Worm (Caenorhabditis elegans) whole organism, L2 larva: ENCODE data around the gene T25E4.2.

Experiments
- C34F6.9 ChIP-seq: fragments of 150-350 bp; optimal IDR thresholded peaks from 2 replicates; lab custom pipeline; 2014; ENCODE audit warnings: missing biosample characterization, missing genetic modification characterization
- F13H6.1 ChIP-seq: sonication (generic microtip); optimal IDR thresholded peaks from 2 replicates; lab custom pipeline; 2016; ENCODE audit warnings: missing genetic modification characterization, missing compliant biosample characterization
- R02D3.7 ChIP-seq: fragments of 150-350 bp; optimal IDR thresholded peaks from 2 replicates; lab custom pipeline; 2014; ENCODE audit warnings: missing biosample characterization, missing genetic modification characterization
- Y55F3AM.14 ChIP-seq: fragments of 200-800 bp; sonication (Bioruptor generic); optimal IDR thresholded peaks from 2 replicates; lab custom pipeline; 2018; ENCODE audit warnings: mild to moderate bottlenecking, missing genetic modification characterization, missing compliant biosample characterization
- ZK546.5 ChIP-seq: sonication (generic microtip); optimal IDR thresholded peaks from 2 replicates; lab custom pipeline; 2017; ENCODE audit warnings: missing biosample characterization, missing genetic modification characterization
- alr-1 ChIP-seq: fragments of 150-350 bp; optimal IDR thresholded peaks from 2 replicates; lab custom pipeline; 2014; ENCODE audit warnings: missing biosample characterization, missing genetic modification characterization
- aly-2 ChIP-seq: fragments of 150-350 bp; optimal IDR thresholded peaks from 2 replicates; lab custom pipeline; 2014; ENCODE audit warnings: missing biosample characterization, missing genetic modification characterization
- ama-1 ChIP-seq: fragments of 150-350 bp; optimal IDR thresholded peaks from 2 replicates; lab custom pipeline; 2018; ENCODE audit warnings: inconsistent platforms
- blmp-1 ChIP-seq: sonication (generic microtip); optimal IDR thresholded peaks from 2 replicates; lab custom pipeline; 2017; ENCODE audit warnings: missing genetic modification characterization, mild to moderate bottlenecking, missing compliant biosample characterization, antibody characterized with exemption, moderate library complexity; ENCODE audit not compliant: insufficient read depth
- ceh-16 ChIP-seq: fragments of 150-350 bp; optimal IDR thresholded peaks from 2 replicates; lab custom pipeline; 2014; ENCODE audit warnings: missing biosample characterization, missing genetic modification characterization
- ceh-82 ChIP-seq: fragments of 150-350 bp; optimal IDR thresholded peaks from 2 replicates; lab custom pipeline; 2014; ENCODE audit warnings: missing biosample characterization, missing genetic modification characterization
- crh-2 ChIP-seq: sonication (generic microtip); optimal IDR thresholded peaks from 2 replicates; lab custom pipeline; 2017; ENCODE audit warnings: missing biosample characterization, missing genetic modification characterization
- dmd-4 ChIP-seq: sonication (generic microtip); optimal IDR thresholded peaks from 2 replicates; lab custom pipeline; 2017; ENCODE audit warnings: missing biosample characterization, missing genetic modification characterization
- elt-1 ChIP-seq: fragments of 150-350 bp; optimal IDR thresholded peaks from 2 replicates; lab custom pipeline; 2014; ENCODE audit warnings: missing biosample characterization, missing genetic modification characterization
- elt-3 ChIP-seq: sonication (generic microtip); optimal IDR thresholded peaks from 2 replicates; lab custom pipeline; 2017; ENCODE audit warnings: missing biosample characterization, missing genetic modification characterization
- fos-1 ChIP-seq: fragments of 150-350 bp; optimal IDR thresholded peaks from 2 replicates; lab custom pipeline; 2014; ENCODE audit warnings: missing biosample characterization, missing genetic modification characterization
- gmeb-1 ChIP-seq: fragments of 150-350 bp; optimal IDR thresholded peaks from 2 replicates; lab custom pipeline; 2014; ENCODE audit warnings: missing biosample characterization, missing genetic modification characterization
- lin-11 ChIP-seq: fragments of 150-350 bp; sonication (generic microtip); optimal IDR thresholded peaks from 2 replicates; lab custom pipeline; 2014; ENCODE audit warnings: missing biosample characterization, missing genetic modification characterization, inconsistent platforms, mixed read lengths
- lin-39 ChIP-seq: fragments of 150-350 bp; optimal IDR thresholded peaks from 2 replicates; lab custom pipeline; 2014; ENCODE audit warnings: missing biosample characterization, missing genetic modification reagents, missing genetic modification characterization
- lsy-2 ChIP-seq, 2 experiments: fragments of 150-350 bp in 1 of 2; sonication (generic microtip) in 1 of 2; optimal IDR thresholded peaks; 2 replicates each; lab custom pipeline; 2014 to 2017; ENCODE audit warnings: missing biosample characterization in 2 of 2, missing genetic modification characterization in 2 of 2
- mab-5 ChIP-seq: fragments of 150-350 bp; optimal IDR thresholded peaks from 2 replicates; lab custom pipeline; 2014; ENCODE audit warnings: missing biosample characterization, missing genetic modification characterization
- mbf-1 ChIP-seq: sonication (generic microtip); optimal IDR thresholded peaks from 2 replicates; lab custom pipeline; 2017; ENCODE audit warnings: missing biosample characterization, missing genetic modification characterization
- mdl-1 ChIP-seq, 2 experiments: fragments of 150-350 bp in 1 of 2; sonication (generic microtip) in 1 of 2; optimal IDR thresholded peaks; 2 replicates each; lab custom pipeline; 2017; ENCODE audit warnings: missing biosample characterization in 2 of 2, missing genetic modification characterization in 2 of 2
- nhr-10 ChIP-seq: sonication (generic microtip); optimal IDR thresholded peaks from 2 replicates; lab custom pipeline; 2017; ENCODE audit warnings: missing biosample characterization, missing genetic modification characterization
- nhr-11 ChIP-seq: fragments of 150-350 bp; optimal IDR thresholded peaks from 2 replicates; lab custom pipeline; 2014; ENCODE audit warnings: missing biosample characterization, missing genetic modification characterization
- nhr-12 ChIP-seq: fragments of 150-350 bp; optimal IDR thresholded peaks from 2 replicates; lab custom pipeline; 2014; ENCODE audit warnings: missing biosample characterization, missing genetic modification characterization
- nhr-129 ChIP-seq: fragments of 150-350 bp; optimal IDR thresholded peaks from 2 replicates; lab custom pipeline; 2014; ENCODE audit warnings: missing biosample characterization, missing genetic modification characterization
- nhr-21 ChIP-seq: fragments of 150-350 bp; optimal IDR thresholded peaks from 2 replicates; lab custom pipeline; 2014; ENCODE audit warnings: missing biosample characterization, missing genetic modification characterization
- nhr-23 ChIP-seq: fragments of 150-350 bp; optimal IDR thresholded peaks from 2 replicates; lab custom pipeline; 2014; ENCODE audit warnings: missing biosample characterization, missing genetic modification reagents, missing genetic modification characterization
- nhr-237 ChIP-seq: fragments of 150-350 bp; optimal IDR thresholded peaks from 2 replicates; lab custom pipeline; 2014; ENCODE audit warnings: missing biosample characterization, missing genetic modification characterization
- nhr-25 ChIP-seq: fragments of 150-350 bp; sonication (generic microtip); optimal IDR thresholded peaks from 3 replicates; lab custom pipeline; 2014; ENCODE audit warnings: missing biosample characterization, missing genetic modification characterization
- nhr-6 ChIP-seq: fragments of 150-350 bp; optimal IDR thresholded peaks from 2 replicates; lab custom pipeline; 2014; ENCODE audit warnings: missing biosample characterization, missing genetic modification characterization
- nhr-77 ChIP-seq: fragments of 150-350 bp; optimal IDR thresholded peaks from 2 replicates; lab custom pipeline; 2014; ENCODE audit warnings: missing biosample characterization, missing genetic modification characterization
- peb-1 ChIP-seq: fragments of 150-350 bp; optimal IDR thresholded peaks from 2 replicates; lab custom pipeline; 2014; ENCODE audit warnings: missing biosample characterization, missing genetic modification characterization
- sem-4 ChIP-seq: fragments of 150-350 bp; optimal IDR thresholded peaks from 2 replicates; lab custom pipeline; 2014; ENCODE audit warnings: missing biosample characterization, missing genetic modification reagents, missing genetic modification characterization
- skn-1 ChIP-seq: sonication (generic microtip); optimal IDR thresholded peaks from 2 replicates; lab custom pipeline; 2017; ENCODE audit warnings: missing biosample characterization, missing genetic modification characterization
- sma-3 ChIP-seq: sonication (generic microtip); optimal IDR thresholded peaks from 2 replicates; lab custom pipeline; 2016; ENCODE audit warnings: missing genetic modification reagents, missing genetic modification characterization, missing compliant biosample characterization
- sma-9 ChIP-seq, 2 experiments: fragments of 150-350 bp in 1 of 2; sonication (generic microtip) in 1 of 2; optimal IDR thresholded peaks; 2 replicates each; lab custom pipeline; 2014 to 2016; ENCODE audit warnings: missing genetic modification characterization in 2 of 2, mild to moderate bottlenecking in 1 of 2, missing biosample characterization in 1 of 2, missing compliant biosample characterization in 1 of 2, missing genetic modification reagents in 1 of 2, moderate library complexity in 1 of 2
- snpc-4 ChIP-seq: fragments of 150-350 bp; optimal IDR thresholded peaks from 2 replicates; lab custom pipeline; 2014; ENCODE audit warnings: missing biosample characterization, missing genetic modification characterization
- unc-39 ChIP-seq: fragments of 150-350 bp; optimal IDR thresholded peaks from 2 replicates; lab custom pipeline; 2014; ENCODE audit warnings: missing biosample characterization, missing genetic modification characterization
- unc-55 ChIP-seq: fragments of 150-350 bp; sonication (generic microtip); optimal IDR thresholded peaks from 3 replicates; lab custom pipeline; 2014; ENCODE audit warnings: missing biosample characterization, missing genetic modification reagents, missing genetic modification characterization
- unc-62 ChIP-seq: fragments of 150-350 bp; optimal IDR thresholded peaks from 2 replicates; lab custom pipeline; 2014; ENCODE audit warnings: missing biosample characterization, missing genetic modification reagents, missing genetic modification characterization
- zag-1 ChIP-seq: fragments of 150-350 bp; optimal IDR thresholded peaks from 2 replicates; lab custom pipeline; 2014; ENCODE audit warnings: missing biosample characterization, missing genetic modification characterization
- ztf-1 ChIP-seq: fragments of 200-800 bp; sonication (Bioruptor generic); conservative IDR thresholded peaks from 2 replicates; pipeline ENCODE4 v1.3.6; 2022; ENCODE audit warnings: missing genetic modification characterization, missing compliant biosample characterization
- ztf-11 ChIP-seq: sonication (generic microtip); optimal IDR thresholded peaks from 2 replicates; lab custom pipeline; 2017; ENCODE audit warnings: missing biosample characterization, missing genetic modification characterization
- ztf-4 ChIP-seq: fragments of 150-350 bp; optimal IDR thresholded peaks from 2 replicates; lab custom pipeline; 2014; ENCODE audit warnings: missing biosample characterization, missing genetic modification characterization

The T25E4.2 gene

ce11 chrII:5604441-5604840 lies 22.2 kb upstream of the T25E4.2 start:
- TF ChIP-seq alr-1 (tag; lab: Kevin White, UChicago) (no peak), lin-11 (no peak)

- TF ChIP-seq F13H6.1 (tag; lab: Kevin White, UChicago) (no peak), mbf-1 (tag; lab: Kevin White, UChicago) (no peak), lin-11 (no peak), blmp-1 (tag; lab: Kevin White, UChicago) (no peak), nhr-23 (tag; lab: Kevin White, UChicago) (no peak), lsy-2 (tag; optimal IDR thresholded peaks at IDR 0.05; lab: Kevin White, UChicago) (no peak), mab-5 (tag; lab: Kevin White, UChicago) (no peak), zag-1 (tag; lab: Kevin White, UChicago) (no peak), sem-4 (tag; lab: Kevin White, UChicago) (no peak), sma-3 (GFP tag; lab: Kevin White, UChicago) (no peak), nhr-11 (tag; lab: Kevin White, UChicago) (no peak), sma-9 (GFP tag; optimal IDR thresholded peaks at IDR 0.05; lab: Kevin White, UChicago) (no peak), sma-9 (tag; optimal IDR thresholded peaks at IDR 0.05; lab: Kevin White, UChicago) (no peak), peb-1 (tag; lab: Kevin White, UChicago) (no peak), unc-55 (no peak), nhr-10 (tag; lab: Kevin White, UChicago) (no peak), R02D3.7 (tag; lab: Kevin White, UChicago) (no peak)
- TF ChIP-seq, all 48 proteins: peak for 0
Observed at ce11 chrII:5603194-5603593, 21.0 kb upstream of the T25E4.2 start, which contains the start of gene C17G10.6. Gene C17G10.6, minus strand, starts transcription at chrII:5603294.

- TF ChIP-seq C34F6.9 (peak; percentile 20), blmp-1 (tag; lab: Kevin White, UChicago) (no peak), mbf-1 (tag; lab: Kevin White, UChicago) (no peak), peb-1 (tag; lab: Kevin White, UChicago) (no peak), Y55F3AM.14 (GFP tag; lab: Kevin White, UChicago) (no peak), unc-55 (no peak), mdl-1 (tag; optimal IDR thresholded peaks at IDR 0.05; lab: Kevin White, UChicago) (peak; percentile 54 to 59), sma-9 (GFP tag; optimal IDR thresholded peaks at IDR 0.05; lab: Kevin White, UChicago) (peak; percentile 91), sma-9 (tag; optimal IDR thresholded peaks at IDR 0.05; lab: Kevin White, UChicago) (no peak), nhr-237 (tag; lab: Kevin White, UChicago) (no peak), ztf-11 (tag; lab: Kevin White, UChicago) (no peak), nhr-21 (peak; percentile 78), elt-3 (no peak), nhr-6 (tag; lab: Kevin White, UChicago) (peak; percentile 41), nhr-12 (no peak), zag-1 (tag; lab: Kevin White, UChicago) (no peak), nhr-77 (peak; percentile 68), R02D3.7 (tag; lab: Kevin White, UChicago) (no peak), lin-11 (no peak), nhr-129 (tag; lab: Kevin White, UChicago) (peak; percentile 45), ZK546.5 (no peak), lsy-2 (tag; optimal IDR thresholded peaks at IDR 0.05; lab: Kevin White, UChicago) (peak; percentile 62 to 75), gmeb-1 (tag; lab: Kevin White, UChicago) (peak; percentile 82), ama-1 (lab: Kevin White, UChicago) (peak; percentile 98), alr-1 (tag; lab: Kevin White, UChicago) (no peak), skn-1 (tag; lab: Kevin White, UChicago) (no peak), unc-39 (no peak), ceh-16 (tag; lab: Kevin White, UChicago) (peak; percentile 75), lin-39 (tag; lab: Kevin White, UChicago) (no peak), F13H6.1 (tag; lab: Kevin White, UChicago) (peak; percentile 58), snpc-4 (peak; percentile 99), dmd-4 (tag; lab: Kevin White, UChicago) (no peak), nhr-25 (tag; lab: Kevin White, UChicago) (peak; percentile 62), sem-4 (tag; lab: Kevin White, UChicago) (no peak), crh-2 (tag; lab: Kevin White, UChicago) (peak; percentile 69), mab-5 (tag; lab: Kevin White, UChicago) (no peak), ztf-1 (no peak), nhr-23 (tag; lab: Kevin White, UChicago) (no peak), ztf-4 (peak; percentile 9), unc-62 (GFP tag; lab: Kevin White, UChicago) (no peak), ceh-82 (tag; lab: Kevin White, UChicago) (no peak), elt-1 (tag; lab: Kevin White, UChicago) (no peak), nhr-10 (tag; lab: Kevin White, UChicago) (peak; percentile 9), nhr-11 (tag; lab: Kevin White, UChicago) (no peak), aly-2 (tag; lab: Kevin White, UChicago) (no peak), fos-1 (tag; lab: Kevin White, UChicago) (peak; percentile 85)
Observed at ce11 chrII:5599326-5600044, 17.3 kb upstream of the T25E4.2 start, which contains the start of gene C17G10.10. Gene C17G10.10, minus strand, starts transcription at chrII:5599376.
